Fruit fly (Drosophila melanogaster): ENCODE data around the gene Ctl2.

DNA sequence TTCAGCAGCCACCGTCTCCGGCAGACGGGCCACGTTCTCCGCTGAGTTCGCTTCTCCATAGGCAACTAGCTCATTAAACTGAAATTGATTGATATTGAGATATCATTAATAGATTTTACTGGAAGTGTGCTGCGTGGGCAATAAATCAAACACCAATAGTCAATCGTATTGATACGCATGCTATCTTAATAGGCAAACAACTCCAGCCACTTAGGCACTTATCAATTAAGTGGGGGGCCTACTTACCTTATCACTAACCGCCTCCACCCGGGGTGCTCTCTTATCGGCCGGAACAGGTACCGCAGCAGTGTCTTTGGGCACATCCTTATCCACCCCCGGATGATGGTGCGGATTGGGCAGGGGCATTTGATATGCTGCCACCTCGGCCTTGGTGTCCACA lies 11.4 kb upstream of the Ctl2 start:
- TF ChIP-seq CG13204 (GFP tag; optimal IDR thresholded peaks at IDR 0.05) (no peak), Ets98B (GFP tag; IDR thresholded peaks at IDR 0.05) (no peak), CG8159 (tag; optimal IDR thresholded peaks at IDR 0.05) (no peak), CG15710 (tag; optimal IDR thresholded peaks at IDR 0.05) (no peak), CG12605 (GFP tag; IDR thresholded peaks at IDR 0.05) (no peak), gl (tag; optimal IDR thresholded peaks at IDR 0.05) (no peak), EcR (GFP tag; optimal IDR thresholded peaks at IDR 0.05) (no peak), CG14655 (GFP tag; optimal IDR thresholded peaks at IDR 0.05) (no peak), Pif1A (GFP tag; optimal IDR thresholded peaks at IDR 0.05) (no peak), CG8301 (tag; optimal IDR thresholded peaks at IDR 0.05) (no peak), CG10348 (GFP tag; IDR thresholded peaks at IDR 0.05) (no peak), CG9948 (tag; optimal IDR thresholded peaks at IDR 0.05) (no peak)
